Worm (Caenorhabditis elegans) whole organism, L1 larva: ENCODE data around the gene dmd-3.

Experiments used
- ceh-8 ChIP-seq: fragments of 200-800 bp; sonication (Bioruptor generic); optimal IDR thresholded peaks from 2 replicates; lab custom pipeline; 2018; ENCODE audit warnings: mild to moderate bottlenecking, missing genetic modification characterization, moderate library complexity, missing compliant biosample characterization
- ceh-82 ChIP-seq, 3 experiments: fragments of 150-350 bp in 1 of 3; sonication (generic microtip) in 2 of 3; optimal IDR thresholded peaks; 2 replicates each; lab custom pipeline; 2014 to 2017; ENCODE audit warnings: missing biosample characterization in 3 of 3, missing genetic modification characterization in 3 of 3
- lin-35 ChIP-seq, 2 experiments: fragments of 150-350 bp; optimal IDR thresholded peaks; 2 replicates each; lab custom pipeline; 2014; ENCODE audit warnings: missing biosample characterization in 2 of 2, missing genetic modification characterization in 2 of 2, missing genetic modification reagents in 2 of 2
- mdl-1 ChIP-seq, 2 experiments: fragments of 150-350 bp; optimal IDR thresholded peaks; 2 replicates each; lab custom pipeline; 2014 to 2017; ENCODE audit warnings: missing biosample characterization in 2 of 2, missing genetic modification characterization in 2 of 2, inconsistent platforms in 1 of 2
- nhr-12 ChIP-seq: sonication (generic microtip); optimal IDR thresholded peaks from 2 replicates; lab custom pipeline; 2017; ENCODE audit warnings: missing biosample characterization, missing genetic modification characterization
- snpc-4 ChIP-seq: fragments of 150-350 bp; optimal IDR thresholded peaks from 2 replicates; lab custom pipeline; 2014; ENCODE audit warnings: missing biosample characterization, missing genetic modification characterization
- snu-23 ChIP-seq: sonication (generic microtip); optimal IDR thresholded peaks from 2 replicates; lab custom pipeline; 2016; ENCODE audit warnings: missing genetic modification characterization, missing compliant biosample characterization
- sptf-1 ChIP-seq: fragments of 150-350 bp; optimal IDR thresholded peaks from 2 replicates; lab custom pipeline; 2014; ENCODE audit warnings: missing biosample characterization, missing genetic modification characterization
- tlp-1 ChIP-seq: fragments of 150-350 bp; optimal IDR thresholded peaks from 2 replicates; lab custom pipeline; 2014; ENCODE audit warnings: missing biosample characterization, missing genetic modification characterization
- unc-62 ChIP-seq: fragments of 150-350 bp; optimal IDR thresholded peaks from 2 replicates; lab custom pipeline; 2014; ENCODE audit warnings: missing biosample characterization, missing genetic modification reagents, missing genetic modification characterization
- vab-15 ChIP-seq: sonication (generic microtip); optimal IDR thresholded peaks from 2 replicates; lab custom pipeline; 2017; ENCODE audit warnings: missing genotype, mild to moderate bottlenecking, missing genetic modification characterization, missing compliant biosample characterization

DNA sequence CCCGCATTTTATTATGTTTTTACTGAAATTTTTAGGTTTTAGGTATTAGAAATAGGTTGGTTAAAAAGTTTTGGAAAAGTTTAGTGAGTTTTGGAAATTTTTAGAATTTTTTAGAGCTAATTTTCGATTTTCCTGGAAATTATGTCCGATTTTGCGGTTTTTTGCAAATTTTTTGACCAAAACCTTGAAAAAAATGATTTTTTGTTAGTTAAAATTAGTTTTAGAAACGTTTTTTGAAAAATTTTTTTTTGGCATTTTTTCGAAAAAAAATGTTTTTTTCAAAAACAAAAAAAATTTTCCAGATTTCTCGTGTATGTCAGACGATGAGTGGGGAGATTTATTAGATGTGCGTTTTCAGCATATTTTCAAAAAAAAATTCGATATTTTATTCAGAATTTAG, 30.3 kb downstream of the dmd-3 start, which contains the start of gene dyf-19:
- TF ChIP-seq vab-15 (tag; lab: Kevin White, UChicago) (no peak), unc-62 (GFP tag; lab: Kevin White, UChicago) (no peak), ceh-82 (tag; optimal IDR thresholded peaks at IDR 0.05; lab: Kevin White, UChicago) (no peak), lin-35 (GFP tag; optimal IDR thresholded peaks at IDR 0.05; lab: Kevin White, UChicago) (no peak), nhr-12 (no peak), tlp-1 (tag; lab: Kevin White, UChicago) (no peak), ceh-8 (GFP tag; lab: Kevin White, UChicago) (no peak), mdl-1 (tag; optimal IDR thresholded peaks at IDR 0.05; lab: Kevin White, UChicago) (no peak), snu-23 (GFP tag; lab: Kevin White, UChicago) (no peak), sptf-1 (tag; lab: Kevin White, UChicago) (no peak), snpc-4 (no peak)
